Worm (Caenorhabditis elegans) whole organism, L1 larva: Measurements from ENCODE around the gene T23F11.4.

ENCODE experiments used
- C04F5.9 ChIP-seq: sonication (generic microtip); optimal IDR thresholded peaks from 2 replicates; lab custom pipeline; 2016; ENCODE audit warnings: missing genetic modification characterization, missing compliant biosample characterization
- C16A3.4 ChIP-seq: fragments of 150-350 bp; optimal IDR thresholded peaks from 2 replicates; lab custom pipeline; 2014; ENCODE audit warnings: missing biosample characterization, missing genetic modification characterization
- F16B12.6 ChIP-seq: fragments of 150-350 bp; optimal IDR thresholded peaks from 2 replicates; lab custom pipeline; 2014; ENCODE audit warnings: missing biosample characterization, missing genetic modification characterization
- aha-1 ChIP-seq: fragments of 150-350 bp; optimal IDR thresholded peaks from 2 replicates; lab custom pipeline; 2014; ENCODE audit warnings: missing biosample characterization, missing genetic modification characterization
- alr-1 ChIP-seq: fragments of 200-800 bp; sonication (Bioruptor generic); optimal IDR thresholded peaks from 2 replicates; lab custom pipeline; 2018; ENCODE audit warnings: borderline replicate concordance, mild to moderate bottlenecking, missing genetic modification characterization, missing compliant biosample characterization
- ama-1 ChIP-seq: fragments of 150-350 bp; optimal IDR thresholded peaks from 2 replicates; lab custom pipeline; 2014
- ceh-63 ChIP-seq: fragments of 200-800 bp; sonication (Bioruptor generic); optimal IDR thresholded peaks from 2 replicates; lab custom pipeline; 2018; ENCODE audit warnings: mild to moderate bottlenecking, missing genetic modification characterization, missing compliant biosample characterization
- ceh-8 ChIP-seq: fragments of 200-800 bp; sonication (Bioruptor generic); optimal IDR thresholded peaks from 2 replicates; lab custom pipeline; 2018; ENCODE audit warnings: mild to moderate bottlenecking, missing genetic modification characterization, moderate library complexity, missing compliant biosample characterization
- ceh-82 ChIP-seq, 3 experiments: fragments of 150-350 bp in 1 of 3; sonication (generic microtip) in 2 of 3; optimal IDR thresholded peaks; 2 replicates each; lab custom pipeline; 2014 to 2017; ENCODE audit warnings: missing biosample characterization in 3 of 3, missing genetic modification characterization in 3 of 3
- ceh-88 ChIP-seq: fragments of 200-800 bp; sonication (Bioruptor generic); IDR thresholded peaks from 2 replicates; pipeline ENCODE4 v1.3.6; 2022; ENCODE audit warnings: missing genetic modification characterization, missing compliant biosample characterization
- ceh-90 ChIP-seq: sonication (generic microtip); optimal IDR thresholded peaks from 2 replicates; lab custom pipeline; 2016; ENCODE audit warnings: missing genetic modification characterization, missing compliant biosample characterization
- dsc-1 ChIP-seq: sonication (generic microtip); optimal IDR thresholded peaks from 2 replicates; lab custom pipeline; 2016; ENCODE audit warnings: mild to moderate bottlenecking, missing genetic modification characterization, missing compliant biosample characterization
- efl-1 ChIP-seq, 4 experiments: fragments of 150-350 bp; optimal IDR thresholded peaks in 3 of 4; peaks in 1 of 4; 1 replicate in 1 of 4; 2 replicates in 3 of 4; lab custom pipeline; 2014; ENCODE audit warnings: missing biosample characterization in 2 of 4, missing genetic modification characterization in 2 of 4, missing genetic modification reagents in 2 of 4
- egl-13 ChIP-seq: sonication (generic microtip); optimal IDR thresholded peaks from 2 replicates; lab custom pipeline; 2016; ENCODE audit warnings: missing genotype, missing genetic modification reagents, missing genetic modification characterization, missing compliant biosample characterization
- elt-2 ChIP-seq: sonication (generic microtip); optimal IDR thresholded peaks from 2 replicates; lab custom pipeline; 2016; ENCODE audit warnings: missing genetic modification characterization, mild to moderate bottlenecking, inconsistent platforms, missing compliant biosample characterization, missing genetic modification reagents
- elt-3 ChIP-seq, 6 experiments: fragments of 150-350 bp in 1 of 6; sonication (generic microtip); optimal IDR thresholded peaks; 2 replicates each; lab custom pipeline; 2017 to 2018; ENCODE audit warnings: missing biosample characterization in 6 of 6, missing genetic modification characterization in 6 of 6, inconsistent platforms in 1 of 6
- fkh-10 ChIP-seq: sonication (generic microtip); optimal IDR thresholded peaks from 2 replicates; lab custom pipeline; 2017; ENCODE audit warnings: missing biosample characterization, missing genetic modification reagents, missing genetic modification characterization
- fkh-8 ChIP-seq: sonication (generic microtip); optimal IDR thresholded peaks from 2 replicates; lab custom pipeline; 2016; ENCODE audit warnings: mild to moderate bottlenecking, missing genetic modification characterization, missing compliant biosample characterization
- hlh-17 ChIP-seq: fragments of 200-800 bp; sonication (Bioruptor generic); optimal IDR thresholded peaks from 2 replicates; lab custom pipeline; 2018; ENCODE audit warnings: missing genetic modification characterization, mild to moderate bottlenecking, missing compliant biosample characterization, moderate library complexity, borderline replicate concordance
- hlh-4 ChIP-seq: sonication (generic microtip); optimal IDR thresholded peaks from 2 replicates; lab custom pipeline; 2016; ENCODE audit warnings: mild to moderate bottlenecking, missing genetic modification characterization, missing compliant biosample characterization
- isw-1 ChIP-seq: fragments of 200-800 bp; sonication (Bioruptor generic); IDR thresholded peaks from 2 replicates; pipeline ENCODE4 v1.3.6; 2022; ENCODE audit warnings: missing genetic modification characterization, missing compliant biosample characterization
- lin-13 ChIP-seq: fragments of 150-350 bp; optimal IDR thresholded peaks from 2 replicates; lab custom pipeline; 2014; ENCODE audit warnings: missing biosample characterization, missing genetic modification reagents, missing genetic modification characterization
- lin-15B ChIP-seq: fragments of 150-350 bp; sonication (generic microtip); optimal IDR thresholded peaks from 3 replicates; lab custom pipeline; 2014; ENCODE audit warnings: missing biosample characterization, missing genetic modification characterization
- lin-39 ChIP-seq: fragments of 150-350 bp; optimal IDR thresholded peaks from 2 replicates; lab custom pipeline; 2014; ENCODE audit warnings: missing biosample characterization, missing genetic modification reagents, missing genetic modification characterization
- lir-3 ChIP-seq: sonication (generic microtip); optimal IDR thresholded peaks from 2 replicates; lab custom pipeline; 2016; ENCODE audit warnings: mild to moderate bottlenecking, missing genetic modification characterization, moderate library complexity, missing compliant biosample characterization; ENCODE audit not compliant: poor library complexity
- lsy-2 ChIP-seq, 2 experiments: fragments of 150-350 bp; optimal IDR thresholded peaks; 2 replicates each; lab custom pipeline; 2014; ENCODE audit warnings: missing biosample characterization in 2 of 2, missing genetic modification characterization in 2 of 2
- mdl-1 ChIP-seq, 2 experiments: fragments of 150-350 bp; optimal IDR thresholded peaks; 2 replicates each; lab custom pipeline; 2014 to 2017; ENCODE audit warnings: missing biosample characterization in 2 of 2, missing genetic modification characterization in 2 of 2, inconsistent platforms in 1 of 2
- mef-2 ChIP-seq: fragments of 150-350 bp; optimal IDR thresholded peaks from 2 replicates; lab custom pipeline; 2014; ENCODE audit warnings: missing biosample characterization, missing genetic modification characterization
- nhr-11 ChIP-seq: fragments of 150-350 bp; optimal IDR thresholded peaks from 2 replicates; lab custom pipeline; 2014; ENCODE audit warnings: missing biosample characterization, missing genetic modification characterization
- nhr-237 ChIP-seq: fragments of 150-350 bp; optimal IDR thresholded peaks from 2 replicates; lab custom pipeline; 2014; ENCODE audit warnings: missing biosample characterization, missing genetic modification characterization
- nhr-28 ChIP-seq: fragments of 150-350 bp; optimal IDR thresholded peaks from 2 replicates; lab custom pipeline; 2014; ENCODE audit warnings: missing biosample characterization, missing genetic modification characterization
- nhr-84 ChIP-seq: sonication (generic microtip); optimal IDR thresholded peaks from 2 replicates; lab custom pipeline; 2017; ENCODE audit warnings: missing biosample characterization, missing genetic modification characterization
- nhr-85 ChIP-seq: sonication (generic microtip); peaks from one replicate; lab custom pipeline; 2016; ENCODE audit warnings: missing genetic modification characterization, inconsistent platforms, missing compliant biosample characterization
- nhr-90 ChIP-seq: sonication (generic microtip); optimal IDR thresholded peaks from 2 replicates; lab custom pipeline; 2016; ENCODE audit warnings: mild to moderate bottlenecking, missing genetic modification characterization, missing compliant biosample characterization; ENCODE audit not compliant: poor library complexity
- pax-3 ChIP-seq: fragments of 200-800 bp; sonication (Bioruptor generic); optimal IDR thresholded peaks from 2 replicates; lab custom pipeline; 2018; ENCODE audit warnings: mild to moderate bottlenecking, missing genetic modification characterization, moderate library complexity, missing compliant biosample characterization
- pqm-1 ChIP-seq: sonication (generic microtip); optimal IDR thresholded peaks from 3 replicates; lab custom pipeline; 2017; ENCODE audit warnings: missing biosample characterization, missing genetic modification characterization
- rnt-1 ChIP-seq: sonication (generic microtip); optimal IDR thresholded peaks from 2 replicates; lab custom pipeline; 2016; ENCODE audit warnings: mild to moderate bottlenecking, missing genetic modification characterization, moderate library complexity, missing compliant biosample characterization
- snu-23 ChIP-seq: sonication (generic microtip); optimal IDR thresholded peaks from 2 replicates; lab custom pipeline; 2016; ENCODE audit warnings: missing genetic modification characterization, missing compliant biosample characterization
- sox-4 ChIP-seq: sonication (generic microtip); optimal IDR thresholded peaks from 2 replicates; lab custom pipeline; 2016; ENCODE audit warnings: missing genetic modification characterization, missing compliant biosample characterization
- sptf-1 ChIP-seq: fragments of 150-350 bp; optimal IDR thresholded peaks from 2 replicates; lab custom pipeline; 2014; ENCODE audit warnings: missing biosample characterization, missing genetic modification characterization
- sup-37 ChIP-seq: fragments of 200-800 bp; sonication (Bioruptor generic); optimal IDR thresholded peaks from 2 replicates; lab custom pipeline; 2018; ENCODE audit warnings: mild to moderate bottlenecking, missing genetic modification characterization, missing compliant biosample characterization
- tlp-1 ChIP-seq: fragments of 150-350 bp; optimal IDR thresholded peaks from 2 replicates; lab custom pipeline; 2014; ENCODE audit warnings: missing biosample characterization, missing genetic modification characterization
- unc-30 ChIP-seq: sonication (generic microtip); optimal IDR thresholded peaks from 2 replicates; lab custom pipeline; 2017; ENCODE audit warnings: missing biosample characterization, missing genetic modification characterization
- unc-62 ChIP-seq: fragments of 150-350 bp; optimal IDR thresholded peaks from 2 replicates; lab custom pipeline; 2014; ENCODE audit warnings: missing biosample characterization, missing genetic modification reagents, missing genetic modification characterization
- unc-86 ChIP-seq: sonication (generic microtip); optimal IDR thresholded peaks from 2 replicates; lab custom pipeline; 2016; ENCODE audit warnings: missing genetic modification characterization, missing compliant biosample characterization
- unc-98 ChIP-seq: fragments of 200-800 bp; sonication (Bioruptor generic); IDR thresholded peaks from 2 replicates; pipeline ENCODE4 v1.3.6; 2022; ENCODE audit warnings: missing genetic modification characterization, missing compliant biosample characterization
- xbp-1 ChIP-seq: sonication (generic microtip); optimal IDR thresholded peaks from 2 replicates; lab custom pipeline; 2016; ENCODE audit warnings: missing genetic modification characterization, missing compliant biosample characterization
- zag-1 ChIP-seq: fragments of 150-350 bp; optimal IDR thresholded peaks from 2 replicates; lab custom pipeline; 2014; ENCODE audit warnings: missing biosample characterization, missing genetic modification characterization
- zip-4 ChIP-seq: fragments of 200-800 bp; sonication (Bioruptor generic); optimal IDR thresholded peaks from 2 replicates; lab custom pipeline; 2018; ENCODE audit warnings: mild to moderate bottlenecking, missing genetic modification characterization, moderate library complexity, missing compliant biosample characterization
- ztf-11 ChIP-seq, 2 experiments: sonication (generic microtip); optimal IDR thresholded peaks; 2 replicates each; lab custom pipeline; 2016 to 2017; ENCODE audit warnings: missing genetic modification characterization in 2 of 2, missing biosample characterization in 1 of 2, missing compliant biosample characterization in 1 of 2

T23F11.4 gene

DNA sequence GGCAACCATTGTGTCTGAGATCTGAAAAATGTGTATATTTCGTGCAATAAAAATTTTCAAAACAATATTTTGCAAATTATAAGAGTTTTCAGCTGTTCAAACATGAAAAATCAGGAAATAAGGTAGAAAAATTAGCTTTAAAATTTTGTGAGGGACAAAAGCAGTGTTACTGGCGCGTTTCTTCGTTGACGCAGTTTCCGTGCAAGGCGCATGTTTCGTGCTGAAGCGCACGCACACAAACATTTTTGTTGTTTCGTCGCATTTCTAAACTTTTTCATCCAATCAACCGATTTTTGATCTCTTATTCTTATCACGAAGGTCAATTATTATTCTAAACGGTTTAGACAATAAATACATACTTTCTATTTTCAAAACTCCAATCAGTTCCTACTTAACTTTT lies 28.1 kb upstream of the T23F11.4 start, which contains the start of gene nifk-1 (continued):
- no peak for TF ChIP-seq pqm-1
- no peak for TF ChIP-seq zag-1 (tag; lab: Kevin White, UChicago)
- TF ChIP-seq elt-2 (tag; lab: Kevin White, UChicago) = no peak
- TF ChIP-seq pax-3 = no peak
- TF ChIP-seq nhr-28 = no peak
- peak; percentile 10 for TF ChIP-seq fkh-10 (GFP tag; lab: Kevin White, UChicago)
- TF ChIP-seq zip-4 = no peak
- peak in 1 of 2 experiments; percentile 31 for TF ChIP-seq mdl-1 (tag; optimal IDR thresholded peaks at IDR 0.05; lab: Kevin White, UChicago)
- TF ChIP-seq nhr-237 = no peak

DNA sequence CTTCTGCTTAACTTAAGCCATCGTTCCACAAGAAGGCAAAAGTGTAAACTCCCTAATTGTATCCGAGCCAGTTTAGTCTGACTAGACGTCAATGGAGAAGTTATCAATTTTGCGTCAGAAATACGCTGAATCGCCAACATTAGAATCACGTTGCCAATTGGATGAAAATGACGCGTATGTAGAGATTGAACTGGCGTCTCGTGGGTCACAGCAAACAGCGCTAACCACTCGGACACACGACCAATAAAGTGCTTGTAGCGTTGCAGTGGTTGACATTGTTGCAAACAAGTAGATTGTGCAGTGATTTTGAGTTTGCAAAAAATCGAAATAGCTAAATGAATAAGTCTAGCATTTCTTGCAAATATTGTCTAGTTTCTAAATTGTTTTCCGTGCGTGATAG lies 24.4 kb upstream of the T23F11.4 start:
- TF ChIP-seq nhr-28 = no peak
- no peak for TF ChIP-seq hlh-4 (tag; lab: Kevin White, UChicago)
- no peak for TF ChIP-seq F16B12.6 (tag; lab: Kevin White, UChicago)
- no peak for TF ChIP-seq egl-13 (tag; lab: Kevin White, UChicago)
- peak; percentile 59 for TF ChIP-seq lin-13 (GFP tag; lab: Kevin White, UChicago)
- peak; percentile 42 for TF ChIP-seq pax-3
- no peak for TF ChIP-seq sox-4 (tag; lab: Kevin White, UChicago)
- peak; percentile 71 for TF ChIP-seq elt-2 (tag; lab: Kevin White, UChicago)
- TF ChIP-seq ceh-8 (GFP tag; lab: Kevin White, UChicago) = no peak
- TF ChIP-seq isw-1 (GFP tag; lab: Robert Waterston, UW) = no peak
- peak in 1 of 2 experiments; percentile 15 for TF ChIP-seq ztf-11 (tag; optimal IDR thresholded peaks at IDR 0.05; lab: Kevin White, UChicago)
- peak; percentile 46 for TF ChIP-seq C04F5.9 (tag; lab: Kevin White, UChicago)
- no peak for TF ChIP-seq ceh-88 (GFP tag; lab: Robert Waterston, UW)
- TF ChIP-seq lin-39 (tag; lab: Kevin White, UChicago) = no peak
- no peak for TF ChIP-seq aha-1 (tag; lab: Kevin White, UChicago)
- TF ChIP-seq nhr-84 (tag; lab: Kevin White, UChicago) = no peak
- TF ChIP-seq unc-30 (tag; lab: Kevin White, UChicago) = no peak
- TF ChIP-seq mdl-1 (tag; optimal IDR thresholded peaks at IDR 0.05; lab: Kevin White, UChicago) = peak in 1 of 2 experiments; percentile 94
- TF ChIP-seq mef-2 = peak; percentile 5
- TF ChIP-seq alr-1 (tag; lab: Kevin White, UChicago) = no peak
- TF ChIP-seq sptf-1 (tag; lab: Kevin White, UChicago) = no peak
- peak; percentile 85 for TF ChIP-seq nhr-90 (tag; lab: Kevin White, UChicago)
- TF ChIP-seq ama-1 = peak; percentile 66
- peak; percentile 20 for TF ChIP-seq fkh-8 (tag; lab: Kevin White, UChicago)
- peak; percentile 61 for TF ChIP-seq xbp-1 (tag; lab: Kevin White, UChicago)
- TF ChIP-seq pqm-1 = no peak
- no peak for TF ChIP-seq unc-98 (GFP tag; lab: Robert Waterston, UW)
- no peak for TF ChIP-seq hlh-17 (GFP tag; lab: Kevin White, UChicago)
- TF ChIP-seq lsy-2 (tag; optimal IDR thresholded peaks at IDR 0.05; lab: Kevin White, UChicago) = peak; percentile 64 to 79
- TF ChIP-seq snu-23 (GFP tag; lab: Kevin White, UChicago) = peak; percentile 87
- no peak for TF ChIP-seq zag-1 (tag; lab: Kevin White, UChicago)
- no peak for TF ChIP-seq lir-3
- no peak for TF ChIP-seq lin-15B (tag; lab: Kevin White, UChicago)
- TF ChIP-seq ceh-63 (GFP tag; lab: Kevin White, UChicago) = no peak
- TF ChIP-seq zip-4 = peak; percentile 4
- TF ChIP-seq C16A3.4 (tag; lab: Kevin White, UChicago) = peak; percentile 82
- peak; percentile 49 for TF ChIP-seq sup-37 (GFP tag; lab: Kevin White, UChicago)
- no peak for TF ChIP-seq unc-62 (GFP tag; lab: Kevin White, UChicago)
- TF ChIP-seq nhr-85 (tag; lab: Kevin White, UChicago) = peak; percentile 68
- TF ChIP-seq rnt-1 = peak; percentile 83
- TF ChIP-seq dsc-1 (tag; lab: Kevin White, UChicago) = peak; percentile 73
- no peak for TF ChIP-seq nhr-11
- no peak for TF ChIP-seq tlp-1 (tag; lab: Kevin White, UChicago)
- peak in 3 of 6 experiments; percentile 9 to 71 (median 21) for TF ChIP-seq elt-3 (tag; optimal IDR thresholded peaks at IDR 0.05; lab: Kevin White, UChicago)
- peak; percentile 20 to 64 (median 61) for TF ChIP-seq ceh-82 (tag; optimal IDR thresholded peaks at IDR 0.05; lab: Kevin White, UChicago)
- TF ChIP-seq nhr-237 = no peak
- TF ChIP-seq efl-1 (optimal IDR thresholded peaks at IDR 0.05; lab: Kevin White, UChicago) = peak; percentile 50 to 72
- TF ChIP-seq efl-1 (GFP tag; optimal IDR thresholded peaks at IDR 0.05 in 1 of 2; lab: Kevin White, UChicago) = peak; percentile 32 to 97
- TF ChIP-seq unc-86 (tag; lab: Kevin White, UChicago) = peak; percentile 6
- TF ChIP-seq ceh-90 (tag; lab: Kevin White, UChicago) = peak; percentile 3
